Fruit fly (Drosophila melanogaster) whole organism, pupa: ENCODE data around the gene tgo.

Experiments
- CG10348 ChIP-seq: fragments of 200-800 bp; sonication (Bioruptor generic); IDR thresholded peaks from 2 replicates; pipeline ENCODE4 v1.3.6; 2022; ENCODE audit warnings: missing biosample characterization, missing genetic modification characterization
- CG12605 ChIP-seq: fragments of 200-800 bp; sonication (Bioruptor generic); IDR thresholded peaks from 2 replicates; pipeline ENCODE4 v1.3.6; 2022; ENCODE audit warnings: missing biosample characterization, missing genetic modification characterization
- CG13204 ChIP-seq: fragments of 200-800 bp; sonication (Bioruptor generic); optimal IDR thresholded peaks from 2 replicates; lab custom pipeline; 2018; ENCODE audit warnings: missing biosample characterization, mild to moderate bottlenecking, missing genetic modification characterization, moderate library complexity
- CG14655 ChIP-seq: fragments of 200-800 bp; sonication (Bioruptor generic); optimal IDR thresholded peaks from 3 replicates; lab custom pipeline; 2017; ENCODE audit warnings: mild to moderate bottlenecking, missing biosample characterization, missing genetic modification reagents, missing genetic modification characterization
- CG15710 ChIP-seq: fragments of 200-800 bp; sonication (Bioruptor generic); optimal IDR thresholded peaks from 2 replicates; lab custom pipeline; 2018; ENCODE audit warnings: missing biosample characterization, mild to moderate bottlenecking, missing genetic modification characterization, moderate library complexity
- CG17806 ChIP-seq: fragments of 200-800 bp; sonication (Bioruptor generic); optimal IDR thresholded peaks from 2 replicates; lab custom pipeline; 2018; ENCODE audit warnings: missing biosample characterization, mild to moderate bottlenecking, missing genetic modification characterization, moderate library complexity
- CG32121 ChIP-seq: fragments of 200-800 bp; sonication (Bioruptor generic); IDR thresholded peaks from 2 replicates; pipeline ENCODE4 v1.3.6; 2022; ENCODE audit warnings: missing biosample characterization, missing genetic modification characterization
- CG34367 ChIP-seq: fragments of 200-800 bp; sonication (Bioruptor generic); optimal IDR thresholded peaks from 2 replicates; lab custom pipeline; 2018; ENCODE audit warnings: missing biosample characterization, mild to moderate bottlenecking, missing genetic modification characterization
- CG4496 ChIP-seq: fragments of 200-800 bp; sonication (Bioruptor generic); IDR thresholded peaks from 3 replicates; pipeline ENCODE4 v1.3.6; 2022; ENCODE audit warnings: missing biosample characterization, missing genetic modification characterization
- CG8159 ChIP-seq: fragments of 200-800 bp; sonication (Bioruptor generic); optimal IDR thresholded peaks from 3 replicates; lab custom pipeline; 2018; ENCODE audit warnings: missing biosample characterization, mild to moderate bottlenecking, missing genetic modification characterization, moderate library complexity
- CG8301 ChIP-seq: fragments of 200-800 bp; sonication (Bioruptor generic); optimal IDR thresholded peaks from 2 replicates; lab custom pipeline; 2018; ENCODE audit warnings: missing biosample characterization, mild to moderate bottlenecking, missing genetic modification characterization
- CG9948 ChIP-seq: fragments of 200-800 bp; sonication (Bioruptor generic); optimal IDR thresholded peaks from 2 replicates; lab custom pipeline; 2018; ENCODE audit warnings: missing biosample characterization, mild to moderate bottlenecking, missing genetic modification characterization, moderate library complexity
- D1 ChIP-seq: fragments of 200-800 bp; sonication (Bioruptor generic); optimal IDR thresholded peaks from 2 replicates; lab custom pipeline; 2018; ENCODE audit warnings: missing biosample characterization, mild to moderate bottlenecking, missing genetic modification characterization, moderate library complexity
- EcR ChIP-seq: fragments of 200-800 bp; sonication (Bioruptor generic); optimal IDR thresholded peaks from 3 replicates; lab custom pipeline; 2019; ENCODE audit warnings: missing biosample characterization, missing genetic modification characterization, mild to moderate bottlenecking, moderate library complexity, missing genetic modification reagents
- Ets98B ChIP-seq: fragments of 200-800 bp; sonication (Bioruptor generic); IDR thresholded peaks from 2 replicates; pipeline ENCODE4 v1.3.6; 2022; ENCODE audit warnings: missing biosample characterization, missing genetic modification characterization
- Pif1A ChIP-seq: fragments of 200-800 bp; sonication (Bioruptor generic); optimal IDR thresholded peaks from 3 replicates; lab custom pipeline; 2016; ENCODE audit warnings: missing biosample characterization, missing genetic modification characterization
- Pif1B ChIP-seq: fragments of 200-800 bp; sonication (Bioruptor generic); optimal IDR thresholded peaks from 3 replicates; lab custom pipeline; 2016; ENCODE audit warnings: missing biosample characterization, missing genetic modification characterization
- Snoo ChIP-seq: fragments of 200-800 bp; sonication (Bioruptor generic); optimal IDR thresholded peaks from 3 replicates; lab custom pipeline; 2017; ENCODE audit warnings: missing biosample characterization, mild to moderate bottlenecking, missing genetic modification characterization, inconsistent platforms
- fd96Ca ChIP-seq: fragments of 200-800 bp; sonication (Bioruptor generic); IDR thresholded peaks from 3 replicates; pipeline ENCODE4 v1.3.6; 2022; ENCODE audit warnings: missing biosample characterization, missing genetic modification characterization
- gl ChIP-seq: fragments of 200-800 bp; sonication (Bioruptor generic); optimal IDR thresholded peaks from 2 replicates; lab custom pipeline; 2018; ENCODE audit warnings: missing biosample characterization, mild to moderate bottlenecking, missing genetic modification characterization
- rn ChIP-seq: fragments of 200-800 bp; sonication (Bioruptor generic); IDR thresholded peaks from 2 replicates; pipeline ENCODE4 v1.3.6; 2022; ENCODE audit warnings: missing biosample characterization, missing genetic modification characterization

The tgo gene

DNA sequence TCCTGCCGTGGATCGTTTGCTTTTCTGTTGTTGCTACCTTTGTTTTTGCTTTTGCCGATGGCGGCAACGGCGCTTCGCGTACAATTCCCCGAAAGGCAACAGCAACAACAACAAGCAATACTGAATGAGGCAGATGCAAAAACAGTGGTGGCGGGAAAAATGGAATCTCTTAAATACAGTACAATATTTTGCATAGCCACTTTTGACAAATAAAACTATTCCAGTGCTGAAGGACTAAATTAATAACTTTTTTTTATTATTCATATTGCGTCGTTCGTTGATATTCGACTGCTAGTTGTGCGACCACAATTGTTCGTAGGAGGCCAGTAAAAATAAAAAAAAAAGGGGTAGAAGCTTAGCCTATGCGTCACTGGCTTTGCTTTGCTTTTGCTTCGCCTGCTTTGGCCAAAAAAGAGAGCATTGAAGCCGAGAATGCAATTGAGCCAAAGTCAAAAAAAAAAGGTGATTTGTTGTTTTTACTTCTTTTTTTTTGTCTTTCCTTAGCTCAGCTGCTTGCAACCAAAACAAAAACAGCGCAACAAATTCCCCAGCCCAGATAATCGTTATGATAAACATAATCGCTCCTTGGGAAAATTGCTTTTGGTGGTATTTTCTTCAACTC lies 12.1 kb upstream of the tgo start:
- TF ChIP-seq CG15710 (tag; lab: Kevin White, UChicago): peak; percentile 99
- peak; percentile 99 for TF ChIP-seq Ets98B (GFP tag; lab: Robert Waterston, UW)
- peak; percentile 99 for TF ChIP-seq fd96Ca (GFP tag; lab: Robert Waterston, UW)
- peak; percentile 98 for TF ChIP-seq gl (tag; lab: Kevin White, UChicago)
- peak; percentile 81 for TF ChIP-seq EcR
- peak; percentile 98 for TF ChIP-seq CG9948 (tag; lab: Kevin White, UChicago)
- TF ChIP-seq CG4496: peak; percentile 99
- peak; percentile 97 for TF ChIP-seq CG13204 (GFP tag; lab: Kevin White, UChicago)
- peak; percentile 95 for TF ChIP-seq CG10348 (GFP tag; lab: Robert Waterston, UW)
- peak; percentile 98 for TF ChIP-seq CG8159
- peak; percentile 98 for TF ChIP-seq rn (GFP tag; lab: Robert Waterston, UW)
- TF ChIP-seq CG32121 (GFP tag; lab: Robert Waterston, UW): peak; percentile 99
- TF ChIP-seq Pif1B (GFP tag; lab: Kevin White, UChicago): peak; percentile 99
- peak; percentile 99 for TF ChIP-seq CG12605 (GFP tag; lab: Robert Waterston, UW)
- TF ChIP-seq D1: peak; percentile 99
- TF ChIP-seq Pif1A (GFP tag; lab: Kevin White, UChicago): peak; percentile 99
- TF ChIP-seq CG34367 (tag; lab: Kevin White, UChicago): peak; percentile 99
- peak; percentile 97 for TF ChIP-seq Snoo
- TF ChIP-seq CG8301: peak; percentile 99
- peak; percentile 99 for TF ChIP-seq CG17806 (tag; lab: Kevin White, UChicago)
- TF ChIP-seq CG14655 (GFP tag; lab: Kevin White, UChicago): peak; percentile 99
- TF ChIP-seq, all 21 proteins: peak for 21

- TF ChIP-seq Pif1B (GFP tag; lab: Kevin White, UChicago) (no peak), EcR (peak; percentile 11), rn (GFP tag; lab: Robert Waterston, UW) (no peak), Ets98B (GFP tag; lab: Robert Waterston, UW) (no peak), CG9948 (tag; lab: Kevin White, UChicago) (no peak)
These were observed 10.9 kb upstream of the tgo start for dm6 chr3R:9030750-9031128.

dm6 chr3R:9030006-9030749 lies 10.4 kb upstream of the tgo start:
- no peak for TF ChIP-seq CG13204 (GFP tag; lab: Kevin White, UChicago)
- no peak for TF ChIP-seq CG12605 (GFP tag; lab: Robert Waterston, UW)
- no peak for TF ChIP-seq CG34367 (tag; lab: Kevin White, UChicago)
- TF ChIP-seq Snoo: no peak
- TF ChIP-seq CG15710 (tag; lab: Kevin White, UChicago): no peak
- no peak for TF ChIP-seq CG8159
- no peak for TF ChIP-seq Pif1B (GFP tag; lab: Kevin White, UChicago)
- TF ChIP-seq CG4496: no peak
- no peak for TF ChIP-seq CG32121 (GFP tag; lab: Robert Waterston, UW)
- no peak for TF ChIP-seq CG10348 (GFP tag; lab: Robert Waterston, UW)
- no peak for TF ChIP-seq CG8301
- no peak for TF ChIP-seq CG17806 (tag; lab: Kevin White, UChicago)
- no peak for TF ChIP-seq EcR
- TF ChIP-seq CG9948 (tag; lab: Kevin White, UChicago): no peak
- TF ChIP-seq rn (GFP tag; lab: Robert Waterston, UW): no peak
- TF ChIP-seq CG14655 (GFP tag; lab: Kevin White, UChicago): no peak
- no peak for TF ChIP-seq fd96Ca (GFP tag; lab: Robert Waterston, UW)
- TF ChIP-seq Pif1A (GFP tag; lab: Kevin White, UChicago): no peak
- TF ChIP-seq Ets98B (GFP tag; lab: Robert Waterston, UW): no peak
- TF ChIP-seq D1: no peak

dm6 chr3R:9029411-9029810 lies 9.6 kb upstream of the tgo start:
- TF ChIP-seq CG4496: no peak
- TF ChIP-seq EcR: peak; percentile 29

DNA sequence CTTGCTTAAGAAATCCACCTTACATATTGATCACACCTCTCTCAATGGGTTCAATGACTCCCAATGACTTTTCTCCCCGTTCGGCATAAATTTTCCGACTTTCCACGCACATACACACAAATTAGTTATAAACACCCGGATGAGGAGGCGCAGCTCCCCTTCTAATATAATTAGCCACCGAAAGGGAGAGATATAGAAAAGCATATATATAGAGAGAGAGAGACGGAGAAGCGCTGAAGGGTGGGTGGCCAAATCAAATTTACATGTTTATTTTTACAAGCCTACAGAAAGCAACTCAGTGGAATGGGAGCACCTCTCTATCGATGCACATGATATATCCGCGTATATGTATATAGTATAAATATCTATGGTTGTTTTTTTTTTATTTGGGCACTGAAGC lies 8.9 kb upstream of the tgo start:
- TF ChIP-seq EcR: no peak
- no peak for TF ChIP-seq CG10348 (GFP tag; lab: Robert Waterston, UW)
- TF ChIP-seq Pif1A (GFP tag; lab: Kevin White, UChicago): no peak
- TF ChIP-seq CG8301: no peak
- no peak for TF ChIP-seq CG32121 (GFP tag; lab: Robert Waterston, UW)
- TF ChIP-seq gl (tag; lab: Kevin White, UChicago): no peak
- TF ChIP-seq fd96Ca (GFP tag; lab: Robert Waterston, UW): no peak
- no peak for TF ChIP-seq D1
- no peak for TF ChIP-seq Pif1B (GFP tag; lab: Kevin White, UChicago)
- no peak for TF ChIP-seq Ets98B (GFP tag; lab: Robert Waterston, UW)
- TF ChIP-seq CG9948 (tag; lab: Kevin White, UChicago): no peak
- TF ChIP-seq CG8159: no peak
- no peak for TF ChIP-seq CG13204 (GFP tag; lab: Kevin White, UChicago)
- no peak for TF ChIP-seq CG34367 (tag; lab: Kevin White, UChicago)
- TF ChIP-seq CG12605 (GFP tag; lab: Robert Waterston, UW): no peak

- TF ChIP-seq CG8301: no peak
- TF ChIP-seq CG13204 (GFP tag; lab: Kevin White, UChicago): no peak
- no peak for TF ChIP-seq CG8159
- no peak for TF ChIP-seq CG4496
- TF ChIP-seq CG32121 (GFP tag; lab: Robert Waterston, UW): no peak
- TF ChIP-seq, all 21 proteins: peak for 0
These were observed 7.3 kb upstream of the tgo start for dm6 chr3R:9027082-9027481.
